Worm (Caenorhabditis elegans) whole organism, midembryonic: ENCODE measurements around the gene clc-33.

Source experiments
- T22C8.4 ChIP-seq: fragments of 200-800 bp; sonication (Bioruptor generic); IDR thresholded peaks from 2 replicates; pipeline ENCODE4 v1.3.6; 2022; ENCODE audit warnings: missing genetic modification characterization, missing compliant biosample characterization
- tab-1 ChIP-seq: fragments of 200-800 bp; sonication (Bioruptor generic); IDR thresholded peaks from 2 replicates; pipeline ENCODE4 v1.3.6; 2022; ENCODE audit warnings: missing genetic modification characterization, missing compliant biosample characterization

DNA sequence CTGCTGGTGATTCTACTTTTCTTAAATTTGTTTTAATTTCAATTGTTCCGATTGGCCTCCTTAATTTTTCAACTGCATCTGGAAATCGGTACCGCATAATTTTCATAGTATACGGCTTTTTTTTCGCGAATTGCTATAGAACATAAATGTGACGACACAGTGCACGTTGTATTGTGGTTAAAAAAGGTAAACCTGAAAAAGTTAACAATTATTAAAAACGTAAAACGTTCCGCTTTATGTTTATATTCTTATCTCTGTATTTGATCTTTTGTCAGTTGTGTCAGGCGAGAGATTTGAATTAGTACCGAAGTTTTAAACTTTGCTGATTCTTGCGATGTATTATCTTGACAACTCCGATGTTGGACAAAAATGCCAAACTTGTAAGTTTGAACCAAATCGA is 21.3 kb downstream of the clc-33 start, which contains the start of gene Y46B2A.4:
- TF ChIP-seq tab-1 (GFP tag; lab: Robert Waterston, UW) (no peak), T22C8.4 (no peak)
